Worm (Caenorhabditis elegans): ENCODE measurements around the gene F54D5.24.

F54D5.24 gene

DNA sequence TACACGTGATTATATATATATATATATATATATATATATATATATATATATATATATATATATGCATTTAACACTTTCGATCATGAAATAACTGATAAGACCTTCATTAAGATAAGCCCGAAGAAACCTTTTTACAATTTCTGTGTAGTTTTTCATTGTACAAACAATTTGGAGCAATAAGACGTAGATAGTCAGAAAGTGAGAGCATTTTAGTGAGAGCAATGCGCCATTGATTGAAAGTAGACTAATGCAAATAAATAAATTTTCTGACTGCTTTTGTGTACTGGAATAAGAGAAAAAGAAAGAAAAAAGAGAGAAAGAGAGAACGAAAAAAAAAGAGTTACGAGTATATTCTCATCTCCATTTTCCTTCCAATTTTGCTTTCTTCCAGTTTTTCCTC, 48.9 kb downstream of the F54D5.24 start:
- TF ChIP-seq dmd-4 (tag; optimal IDR thresholded peaks at IDR 0.05; ENCODE audit: borderline replicate concordance) = no peak
- TF ChIP-seq unc-86 (tag; optimal IDR thresholded peaks at IDR 0.05) = no peak
- no peak for TF ChIP-seq pax-1 (tag; optimal IDR thresholded peaks at IDR 0.05)
- no peak for TF ChIP-seq unc-42 (tag; optimal IDR thresholded peaks at IDR 0.05)
- TF ChIP-seq unc-3 (GFP tag; conservative IDR thresholded peaks at IDR 0.05) = no peak
- TF ChIP-seq unc-3 (tag; optimal IDR thresholded peaks at IDR 0.05) = no peak
- TF ChIP-seq elt-4 (tag; optimal IDR thresholded peaks at IDR 0.05) = no peak
- no peak for TF ChIP-seq nfya-1 (tag; optimal IDR thresholded peaks at IDR 0.05)
- TF ChIP-seq hlh-13 (GFP tag; optimal IDR thresholded peaks at IDR 0.05) = no peak
- TF ChIP-seq eyg-1 (tag; optimal IDR thresholded peaks at IDR 0.05) = no peak
- TF ChIP-seq ttx-3 (tag; optimal IDR thresholded peaks at IDR 0.05) = no peak
- TF ChIP-seq pha-2 (tag; optimal IDR thresholded peaks at IDR 0.05) = no peak
- no peak for TF ChIP-seq npax-4 (tag; optimal IDR thresholded peaks at IDR 0.05)
